Worm (Caenorhabditis elegans) whole organism, young adult: ENCODE data around the gene clec-24.

Experiments
- B0336.3 ChIP-seq: fragments of 200-800 bp; sonication (Bioruptor generic); IDR thresholded peaks from 2 replicates; pipeline ENCODE4 v1.3.6; 2022; ENCODE audit warnings: missing genetic modification characterization, missing compliant biosample characterization
- F37B4.10 ChIP-seq: fragments of 200-800 bp; sonication (Bioruptor generic); IDR thresholded peaks from 2 replicates; pipeline ENCODE4 v1.3.6; 2022; ENCODE audit warnings: missing genetic modification characterization, missing compliant biosample characterization
- F49E8.2 ChIP-seq: sonication (generic microtip); optimal IDR thresholded peaks from 3 replicates; lab custom pipeline; 2017; ENCODE audit warnings: missing genetic modification characterization, mild to moderate bottlenecking, missing compliant biosample characterization, antibody characterized with exemption, moderate library complexity; ENCODE audit not compliant: insufficient read depth
- F55B11.4 ChIP-seq: sonication (generic microtip); optimal IDR thresholded peaks from 2 replicates; lab custom pipeline; 2016; ENCODE audit warnings: missing compliant biosample characterization, missing genetic modification characterization, borderline replicate concordance; ENCODE audit not compliant: insufficient read depth
- let-526 ChIP-seq: fragments of 200-800 bp; sonication (Bioruptor generic); IDR thresholded peaks from 2 replicates; pipeline ENCODE4 v1.3.6; 2022; ENCODE audit warnings: missing genetic modification reagents, missing genetic modification characterization, missing compliant biosample characterization
- nfya-1 ChIP-seq: sonication (generic microtip); optimal IDR thresholded peaks from 2 replicates; lab custom pipeline; 2017; ENCODE audit warnings: antibody characterized with exemption, missing compliant biosample characterization, missing genetic modification characterization, borderline replicate concordance; ENCODE audit not compliant: insufficient read depth
- nhr-27 ChIP-seq: fragments of 200-800 bp; sonication (Bioruptor generic); optimal IDR thresholded peaks from 2 replicates; lab custom pipeline; 2018; ENCODE audit warnings: mild to moderate bottlenecking, missing genetic modification characterization, moderate library complexity, missing compliant biosample characterization
- pha-4 ChIP-seq: fragments of 150-350 bp; sonication (generic microtip); optimal IDR thresholded peaks from 2 replicates; lab custom pipeline; 2014; ENCODE audit warnings: missing biosample characterization, missing genetic modification reagents, missing genetic modification characterization
- snpc-3.4 ChIP-seq: sonication (generic microtip); optimal IDR thresholded peaks from 2 replicates; lab custom pipeline; 2017; ENCODE audit warnings: missing genetic modification characterization, mild to moderate bottlenecking, missing compliant biosample characterization, antibody characterized with exemption, moderate library complexity, missing genotype, missing genetic modification reagents
- unc-130 ChIP-seq: sonication (generic microtip); optimal IDR thresholded peaks from 2 replicates; lab custom pipeline; 2016; ENCODE audit warnings: missing genetic modification reagents, missing genetic modification characterization, missing compliant biosample characterization
- ztf-3 ChIP-seq: fragments of 200-800 bp; sonication (Bioruptor generic); optimal IDR thresholded peaks from 2 replicates; lab custom pipeline; 2018; ENCODE audit warnings: mild to moderate bottlenecking, missing genetic modification characterization, missing compliant biosample characterization

DNA sequence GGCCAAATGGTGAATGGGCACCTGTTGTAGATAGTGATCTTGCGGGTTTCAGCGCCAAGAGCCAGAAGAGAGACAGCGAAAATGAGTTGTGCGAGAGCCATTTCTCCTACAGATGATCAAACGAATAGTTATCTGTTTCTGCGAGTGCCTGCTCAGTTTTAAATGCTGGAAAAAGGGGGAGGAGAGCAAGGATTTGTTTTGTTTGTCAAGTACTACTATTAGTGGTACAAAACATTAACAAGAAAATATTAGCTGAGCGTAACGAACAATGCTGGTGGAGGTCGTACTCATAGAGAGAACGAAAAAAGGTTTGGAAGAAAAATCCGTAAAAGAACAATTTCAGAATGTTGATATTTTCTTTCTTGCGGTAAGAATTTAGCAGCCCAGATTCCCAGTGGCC lies 9.6 kb downstream of the clec-24 start, which contains the start of gene thn-4:
- no peak for TF ChIP-seq B0336.3 (GFP tag; lab: Robert Waterston, UW)
- TF ChIP-seq pha-4 (tag; lab: Kevin White, UChicago), result no peak
- no peak for TF ChIP-seq nhr-27 (tag; lab: Kevin White, UChicago)
- no peak for TF ChIP-seq let-526 (GFP tag; lab: Robert Waterston, UW)
- TF ChIP-seq unc-130 (GFP tag; lab: Kevin White, UChicago), result no peak
- TF ChIP-seq snpc-3.4, result no peak
- TF ChIP-seq F49E8.2 (tag; lab: Kevin White, UChicago), result no peak
- TF ChIP-seq nfya-1, result no peak
- no peak for TF ChIP-seq F37B4.10 (GFP tag; lab: Robert Waterston, UW)
- no peak for TF ChIP-seq ztf-3 (GFP tag; lab: Kevin White, UChicago)
- no peak for TF ChIP-seq F55B11.4 (tag; lab: Kevin White, UChicago)
